Worm (Caenorhabditis elegans) whole organism, young adult: ENCODE data around the gene skpo-2.
A peak's percentile ranks its signal among the peaks of the same experiment; 100 is the strongest.

Experiments
- B0336.3 ChIP-seq: fragments of 200-800 bp; sonication (Bioruptor generic); IDR thresholded peaks from 2 replicates; pipeline ENCODE4 v1.3.6; 2022; ENCODE audit warnings: missing genetic modification characterization, missing compliant biosample characterization
- C06A6.2 ChIP-seq: fragments of 200-800 bp; sonication (Bioruptor generic); conservative IDR thresholded peaks from 2 replicates; pipeline ENCODE4 v1.3.6; 2022; ENCODE audit warnings: missing genetic modification characterization, missing compliant biosample characterization
- F10E7.11 ChIP-seq: sonication (generic microtip); optimal IDR thresholded peaks from 2 replicates; lab custom pipeline; 2017; ENCODE audit warnings: mild to moderate bottlenecking, missing genetic modification characterization, moderate library complexity, missing compliant biosample characterization
- F37B4.10 ChIP-seq: fragments of 200-800 bp; sonication (Bioruptor generic); IDR thresholded peaks from 2 replicates; pipeline ENCODE4 v1.3.6; 2022; ENCODE audit warnings: missing genetic modification characterization, missing compliant biosample characterization
- F49E8.2 ChIP-seq: sonication (generic microtip); optimal IDR thresholded peaks from 3 replicates; lab custom pipeline; 2017; ENCODE audit warnings: missing genetic modification characterization, mild to moderate bottlenecking, missing compliant biosample characterization, antibody characterized with exemption, moderate library complexity; ENCODE audit not compliant: insufficient read depth
- K12H6.12 ChIP-seq: fragments of 200-800 bp; sonication (Bioruptor generic); optimal IDR thresholded peaks from 2 replicates; lab custom pipeline; 2018; ENCODE audit warnings: mild to moderate bottlenecking, missing genetic modification characterization, missing compliant biosample characterization
- T26A5.8 ChIP-seq: sonication (generic microtip); optimal IDR thresholded peaks from 2 replicates; lab custom pipeline; 2016; ENCODE audit warnings: missing genetic modification characterization, missing compliant biosample characterization
- Y53G8AR.9 ChIP-seq: fragments of 200-800 bp; sonication (Bioruptor generic); conservative IDR thresholded peaks from 2 replicates; pipeline ENCODE4 v1.3.6; 2022; ENCODE audit warnings: missing genetic modification reagents, missing genetic modification characterization, missing compliant biosample characterization
- Y56A3A.18 ChIP-seq: fragments of 200-800 bp; sonication (Bioruptor generic); IDR thresholded peaks from 2 replicates; pipeline ENCODE4 v1.3.6; 2022; ENCODE audit warnings: missing genetic modification reagents, missing genetic modification characterization, missing compliant biosample characterization
- Y79H2A.3 ChIP-seq: fragments of 200-800 bp; sonication (Bioruptor generic); conservative IDR thresholded peaks from 2 replicates; pipeline ENCODE4 v1.3.6; 2022; ENCODE audit warnings: missing genetic modification reagents, missing genetic modification characterization, missing compliant biosample characterization
- ZK185.1 ChIP-seq: sonication (generic microtip); optimal IDR thresholded peaks from 2 replicates; lab custom pipeline; 2016; ENCODE audit warnings: mild to moderate bottlenecking, missing genetic modification characterization, missing compliant biosample characterization; ENCODE audit not compliant: poor library complexity, severe bottlenecking
- ama-1 ChIP-seq, 3 experiments: fragments of 150-350 bp in 1 of 3; sonication (generic microtip) in 2 of 3; optimal IDR thresholded peaks; 2 replicates each; lab custom pipeline; 2014 to 2018; ENCODE audit warnings: missing biosample characterization in 2 of 3, missing genetic modification characterization in 2 of 3, missing genetic modification reagents in 2 of 3
- aptf-2 ChIP-seq: fragments of 200-800 bp; sonication (Bioruptor generic); conservative IDR thresholded peaks from 2 replicates; pipeline ENCODE4 v1.3.6; 2022; ENCODE audit warnings: missing genetic modification reagents, missing genetic modification characterization, missing compliant biosample characterization
- atf-7 ChIP-seq: sonication (generic microtip); optimal IDR thresholded peaks from 2 replicates; lab custom pipeline; 2017; ENCODE audit warnings: mild to moderate bottlenecking, missing genetic modification characterization, missing compliant biosample characterization
- attf-3 ChIP-seq: fragments of 200-800 bp; sonication (Bioruptor generic); conservative IDR thresholded peaks from 2 replicates; pipeline ENCODE4 v1.3.6; 2022; ENCODE audit warnings: missing genetic modification reagents, missing genetic modification characterization, missing compliant biosample characterization
- bed-1 ChIP-seq: fragments of 200-800 bp; sonication (Bioruptor generic); IDR thresholded peaks from 2 replicates; pipeline ENCODE4 v1.3.6; 2022; ENCODE audit warnings: missing genetic modification reagents, missing genetic modification characterization, missing compliant biosample characterization
- bed-2 ChIP-seq: fragments of 200-800 bp; sonication (Bioruptor generic); IDR thresholded peaks from 2 replicates; pipeline ENCODE4 v1.3.6; 2022; ENCODE audit warnings: missing genetic modification reagents, missing genetic modification characterization, missing compliant biosample characterization
- ccch-3 ChIP-seq: fragments of 200-800 bp; sonication (Bioruptor generic); optimal IDR thresholded peaks from 2 replicates; lab custom pipeline; 2018; ENCODE audit warnings: mild to moderate bottlenecking, missing genetic modification characterization, missing compliant biosample characterization
- ceh-100 ChIP-seq: fragments of 200-800 bp; sonication (Bioruptor generic); IDR thresholded peaks from 2 replicates; pipeline ENCODE4 v1.3.6; 2022; ENCODE audit warnings: missing genetic modification reagents, missing genetic modification characterization, missing compliant biosample characterization
- ceh-27 ChIP-seq: fragments of 200-800 bp; sonication (Bioruptor generic); optimal IDR thresholded peaks from 2 replicates; lab custom pipeline; 2018; ENCODE audit warnings: mild to moderate bottlenecking, missing genetic modification characterization, moderate library complexity, missing compliant biosample characterization
- die-1 ChIP-seq: sonication (generic microtip); optimal IDR thresholded peaks from 2 replicates; lab custom pipeline; 2016; ENCODE audit warnings: missing genotype, mild to moderate bottlenecking, missing genetic modification characterization, missing compliant biosample characterization
- dpl-1 ChIP-seq: fragments of 150-350 bp; optimal IDR thresholded peaks from 2 replicates; lab custom pipeline; 2014; ENCODE audit warnings: missing biosample characterization, missing genetic modification reagents, missing genetic modification characterization
- egrh-3 ChIP-seq: fragments of 200-800 bp; sonication (Bioruptor generic); IDR thresholded peaks from 2 replicates; pipeline ENCODE4 v1.3.6; 2022; ENCODE audit warnings: missing genetic modification reagents, missing genetic modification characterization, missing compliant biosample characterization
- ekl-4 ChIP-seq: fragments of 200-800 bp; sonication (Bioruptor generic); IDR thresholded peaks from 2 replicates; pipeline ENCODE4 v1.3.6; 2022; ENCODE audit warnings: missing genetic modification reagents, missing genetic modification characterization, missing compliant biosample characterization
- ets-4 ChIP-seq: fragments of 200-800 bp; sonication (Bioruptor generic); optimal IDR thresholded peaks from 2 replicates; lab custom pipeline; 2018; ENCODE audit warnings: mild to moderate bottlenecking, missing genetic modification characterization, missing compliant biosample characterization
- him-1 ChIP-seq: sonication (generic microtip); optimal IDR thresholded peaks from 2 replicates; lab custom pipeline; 2016; ENCODE audit warnings: missing genotype, missing genetic modification reagents, missing genetic modification characterization, missing compliant biosample characterization
- let-526 ChIP-seq: fragments of 200-800 bp; sonication (Bioruptor generic); IDR thresholded peaks from 2 replicates; pipeline ENCODE4 v1.3.6; 2022; ENCODE audit warnings: missing genetic modification reagents, missing genetic modification characterization, missing compliant biosample characterization
- let-607 ChIP-seq, 2 experiments: fragments of 200-800 bp in 1 of 2; sonication (Bioruptor generic) in 1 of 2; sonication (generic microtip) in 1 of 2; optimal IDR thresholded peaks; 2 replicates each; lab custom pipeline; 2016 to 2018; ENCODE audit warnings: mild to moderate bottlenecking in 2 of 2, missing compliant biosample characterization in 2 of 2, missing genetic modification characterization in 2 of 2, moderate library complexity in 2 of 2, missing genotype in 1 of 2
- lin-26 ChIP-seq: fragments of 200-800 bp; sonication (Bioruptor generic); IDR thresholded peaks from 2 replicates; pipeline ENCODE4 v1.3.6; 2022; ENCODE audit warnings: missing genetic modification reagents, missing genetic modification characterization, missing compliant biosample characterization
- lin-40 ChIP-seq: sonication (generic microtip); optimal IDR thresholded peaks from 2 replicates; lab custom pipeline; 2016; ENCODE audit warnings: missing genetic modification characterization, mild to moderate bottlenecking, missing compliant biosample characterization, missing genotype, missing genetic modification reagents
- mel-28 ChIP-seq: sonication (generic microtip); optimal IDR thresholded peaks from 2 replicates; lab custom pipeline; 2016; ENCODE audit warnings: borderline replicate concordance, mild to moderate bottlenecking, missing genetic modification characterization, missing compliant biosample characterization
- nfya-1 ChIP-seq: sonication (generic microtip); optimal IDR thresholded peaks from 2 replicates; lab custom pipeline; 2017; ENCODE audit warnings: antibody characterized with exemption, missing compliant biosample characterization, missing genetic modification characterization, borderline replicate concordance; ENCODE audit not compliant: insufficient read depth
- nfya-2 ChIP-seq: fragments of 200-800 bp; sonication (Bioruptor generic); IDR thresholded peaks from 2 replicates; pipeline ENCODE4 v1.3.6; 2022; ENCODE audit warnings: missing genetic modification reagents, missing genetic modification characterization, missing compliant biosample characterization
- nhr-27 ChIP-seq: fragments of 200-800 bp; sonication (Bioruptor generic); optimal IDR thresholded peaks from 2 replicates; lab custom pipeline; 2018; ENCODE audit warnings: mild to moderate bottlenecking, missing genetic modification characterization, moderate library complexity, missing compliant biosample characterization
- rcor-1 ChIP-seq: fragments of 200-800 bp; sonication (Bioruptor generic); IDR thresholded peaks from 2 replicates; pipeline ENCODE4 v1.3.6; 2022; ENCODE audit warnings: missing genetic modification reagents, missing genetic modification characterization, missing compliant biosample characterization
- rec-8 ChIP-seq, 2 experiments: sonication (generic microtip); optimal IDR thresholded peaks; 2 replicates each; lab custom pipeline; 2016; ENCODE audit warnings: mild to moderate bottlenecking in 2 of 2, missing genetic modification characterization in 2 of 2, missing genetic modification reagents in 2 of 2, missing genotype in 2 of 2, missing biosample characterization in 1 of 2, missing compliant biosample characterization in 1 of 2, moderate library complexity in 1 of 2
- repo-1 ChIP-seq: sonication (generic microtip); optimal IDR thresholded peaks from 2 replicates; lab custom pipeline; 2017; ENCODE audit warnings: mild to moderate bottlenecking, missing genetic modification characterization, missing compliant biosample characterization
- sdz-38 ChIP-seq: sonication (generic microtip); optimal IDR thresholded peaks from 2 replicates; lab custom pipeline; 2016; ENCODE audit warnings: missing genotype, missing genetic modification characterization, missing compliant biosample characterization
- sea-2 ChIP-seq: fragments of 200-800 bp; sonication (Bioruptor generic); IDR thresholded peaks from 2 replicates; pipeline ENCODE4 v1.3.6; 2022; ENCODE audit warnings: missing genetic modification characterization, missing compliant biosample characterization
- snpc-1.1 ChIP-seq: sonication (generic microtip); optimal IDR thresholded peaks from 2 replicates; lab custom pipeline; 2017; ENCODE audit warnings: missing genetic modification characterization, mild to moderate bottlenecking, missing compliant biosample characterization, antibody characterized with exemption, moderate library complexity, missing genotype, missing genetic modification reagents; ENCODE audit not compliant: insufficient read depth
- snpc-3.4 ChIP-seq: sonication (generic microtip); optimal IDR thresholded peaks from 2 replicates; lab custom pipeline; 2017; ENCODE audit warnings: missing genetic modification characterization, mild to moderate bottlenecking, missing compliant biosample characterization, antibody characterized with exemption, moderate library complexity, missing genotype, missing genetic modification reagents
- unc-130 ChIP-seq: sonication (generic microtip); optimal IDR thresholded peaks from 2 replicates; lab custom pipeline; 2016; ENCODE audit warnings: missing genetic modification reagents, missing genetic modification characterization, missing compliant biosample characterization
- unc-62 ChIP-seq: fragments of 150-350 bp; optimal IDR thresholded peaks from 2 replicates; lab custom pipeline; 2014; ENCODE audit warnings: missing biosample characterization, missing genetic modification reagents, missing genetic modification characterization
- xnd-1 ChIP-seq: sonication (generic microtip); optimal IDR thresholded peaks from 2 replicates; lab custom pipeline; 2016; ENCODE audit warnings: missing genotype, missing genetic modification reagents, missing genetic modification characterization, missing compliant biosample characterization
- ztf-18 ChIP-seq: sonication (generic microtip); optimal IDR thresholded peaks from 2 replicates; lab custom pipeline; 2016; ENCODE audit warnings: missing genotype, mild to moderate bottlenecking, missing genetic modification characterization, missing compliant biosample characterization
- ztf-25 ChIP-seq: fragments of 200-800 bp; sonication (Bioruptor generic); IDR thresholded peaks from 2 replicates; pipeline ENCODE4 v1.3.6; 2022; ENCODE audit warnings: missing genetic modification reagents, missing genetic modification characterization, missing compliant biosample characterization

The skpo-2 gene

DNA sequence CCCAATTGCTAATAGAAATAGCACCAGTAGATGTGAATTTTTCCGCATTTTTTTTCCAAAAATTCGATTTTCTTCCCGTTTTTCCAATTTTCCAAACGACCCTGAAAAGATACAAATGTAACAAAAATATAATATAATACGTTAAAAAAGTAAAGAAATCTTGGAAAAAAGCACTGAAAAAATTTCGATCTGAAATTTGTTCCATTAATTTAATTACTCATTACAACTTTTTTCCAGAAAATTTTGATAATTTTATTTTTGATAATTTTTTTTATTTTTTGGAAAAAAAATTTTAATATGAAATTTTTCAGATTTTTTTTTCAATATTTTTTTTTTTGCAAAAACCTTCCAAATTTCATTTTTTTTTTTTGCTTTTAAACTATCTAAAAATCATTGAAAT, at the start of gene skpo-2:
Gene skpo-2 (minus strand): TSS at position 101 of the 400 bp plus-strand sequence.
- TF ChIP-seq egrh-3 (GFP tag; lab: Robert Waterston, UW): no peak
- TF ChIP-seq Y56A3A.18 (GFP tag; lab: Robert Waterston, UW): no peak
- TF ChIP-seq bed-1 (GFP tag; lab: Robert Waterston, UW): no peak
- no peak for TF ChIP-seq ZK185.1
- no peak for TF ChIP-seq die-1 (tag; lab: Kevin White, UChicago)
- TF ChIP-seq repo-1 (tag; lab: Kevin White, UChicago): no peak
- TF ChIP-seq sea-2 (GFP tag; lab: Robert Waterston, UW): no peak
- no peak for TF ChIP-seq F49E8.2 (tag; lab: Kevin White, UChicago)
- TF ChIP-seq rcor-1 (GFP tag; lab: Robert Waterston, UW): no peak
- TF ChIP-seq F10E7.11: no peak
- no peak for TF ChIP-seq snpc-1.1 (tag; lab: Kevin White, UChicago)
- TF ChIP-seq atf-7 (tag; lab: Kevin White, UChicago): no peak
- TF ChIP-seq xnd-1 (tag; lab: Kevin White, UChicago): no peak
- no peak for TF ChIP-seq ccch-3 (GFP tag; lab: Kevin White, UChicago)
- TF ChIP-seq snpc-3.4 (tag; lab: Kevin White, UChicago): no peak
- TF ChIP-seq attf-3 (GFP tag; lab: Robert Waterston, UW): no peak
- no peak for TF ChIP-seq ekl-4 (GFP tag; lab: Robert Waterston, UW)
- TF ChIP-seq lin-26 (GFP tag; lab: Robert Waterston, UW): no peak
- no peak for TF ChIP-seq bed-2 (GFP tag; lab: Robert Waterston, UW)

DNA sequence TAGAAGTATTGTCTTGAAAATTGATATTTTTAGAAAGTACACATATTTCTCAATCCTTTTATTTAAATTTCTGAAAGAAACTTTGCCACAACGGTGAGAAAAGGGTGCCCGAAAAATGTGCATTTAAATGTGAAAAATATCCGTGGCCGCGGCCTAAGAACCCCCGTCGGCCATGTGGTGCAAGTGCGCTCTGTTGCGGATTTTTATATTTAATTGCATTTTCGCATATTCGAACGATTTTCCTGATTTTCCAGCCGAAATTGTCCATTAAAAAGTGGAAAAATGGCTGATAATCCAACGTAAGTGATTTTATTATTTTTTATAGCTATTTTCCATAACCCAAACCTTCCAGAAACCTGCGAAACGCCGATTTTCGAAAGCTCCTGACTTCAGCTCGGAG, 45.9 kb upstream of the skpo-2 start, which contains the start of gene smu-2:
Gene smu-2 (plus strand): TSS at position 178 of the 400 bp plus-strand sequence.
- no peak for TF ChIP-seq F37B4.10 (GFP tag; lab: Robert Waterston, UW)
- no peak for TF ChIP-seq ama-1 (optimal IDR thresholded peaks at IDR 0.05; lab: Kevin White, UChicago)
- TF ChIP-seq ama-1 (GFP tag; optimal IDR thresholded peaks at IDR 0.05; lab: Kevin White, UChicago): no peak
- no peak for TF ChIP-seq dpl-1 (GFP tag; lab: Kevin White, UChicago)
- TF ChIP-seq let-526 (GFP tag; lab: Robert Waterston, UW): 0 out of 2 replicates have a peak, but pooled peaks have one; percentile 42
- TF ChIP-seq mel-28 (tag; lab: Kevin White, UChicago): no peak
- TF ChIP-seq lin-40: no peak
- no peak for TF ChIP-seq ceh-100 (GFP tag; lab: Robert Waterston, UW)
- no peak for TF ChIP-seq T26A5.8 (tag; lab: Kevin White, UChicago)
- peak; percentile 35 for TF ChIP-seq K12H6.12 (tag; lab: Kevin White, UChicago)
- peak; percentile 14 to 34 for TF ChIP-seq rec-8 (tag; optimal IDR thresholded peaks at IDR 0.05; lab: Kevin White, UChicago)
- TF ChIP-seq nhr-27 (tag; lab: Kevin White, UChicago): no peak
- no peak for TF ChIP-seq bed-2 (GFP tag; lab: Robert Waterston, UW)
- TF ChIP-seq ets-4: no peak
- peak; percentile 13 for TF ChIP-seq ztf-18
- TF ChIP-seq him-1 (tag; lab: Kevin White, UChicago): peak; percentile 51
- TF ChIP-seq aptf-2 (GFP tag; lab: Robert Waterston, UW): peak; percentile 66; the same call in 1 of the 2 replicates
- peak; percentile 72 for TF ChIP-seq ceh-27 (GFP tag; lab: Kevin White, UChicago)
- TF ChIP-seq rcor-1 (GFP tag; lab: Robert Waterston, UW): peak; percentile 35; the same call in 1 of the 2 replicates
- TF ChIP-seq Y53G8AR.9 (GFP tag; lab: Robert Waterston, UW): no peak
- no peak for TF ChIP-seq repo-1 (tag; lab: Kevin White, UChicago)
- TF ChIP-seq let-607 (tag; optimal IDR thresholded peaks at IDR 0.05; lab: Kevin White, UChicago): peak in 1 of 2 experiments; percentile 18
- TF ChIP-seq C06A6.2 (GFP tag; lab: Robert Waterston, UW): no peak
- no peak for TF ChIP-seq Y79H2A.3 (GFP tag; lab: Robert Waterston, UW)
- TF ChIP-seq sdz-38: no peak
- TF ChIP-seq unc-62 (GFP tag; lab: Kevin White, UChicago): no peak
- TF ChIP-seq ztf-25 (GFP tag; lab: Robert Waterston, UW): 0 out of 2 replicates have a peak, but pooled peaks have one; percentile 32
- TF ChIP-seq B0336.3 (GFP tag; lab: Robert Waterston, UW): no peak
- no peak for TF ChIP-seq nfya-1
- no peak for TF ChIP-seq nfya-2 (GFP tag; lab: Robert Waterston, UW)
- no peak for TF ChIP-seq unc-130 (GFP tag; lab: Kevin White, UChicago)
